Worm (Caenorhabditis elegans) whole organism, young adult: ENCODE data around the gene F35F11.2.

Experiments
- F22D6.2 ChIP-seq: sonication (generic microtip); optimal IDR thresholded peaks from 2 replicates; lab custom pipeline; 2016; ENCODE audit warnings: mild to moderate bottlenecking, missing genetic modification characterization, missing compliant biosample characterization
- Y95B8A.8 ChIP-seq: fragments of 200-800 bp; sonication (Bioruptor generic); IDR thresholded peaks from 2 replicates; pipeline ENCODE4 v1.3.6; 2022; ENCODE audit warnings: missing genetic modification reagents, missing genetic modification characterization, missing compliant biosample characterization
- aptf-2 ChIP-seq: fragments of 200-800 bp; sonication (Bioruptor generic); conservative IDR thresholded peaks from 2 replicates; pipeline ENCODE4 v1.3.6; 2022; ENCODE audit warnings: missing genetic modification reagents, missing genetic modification characterization, missing compliant biosample characterization
- bed-1 ChIP-seq: fragments of 200-800 bp; sonication (Bioruptor generic); IDR thresholded peaks from 2 replicates; pipeline ENCODE4 v1.3.6; 2022; ENCODE audit warnings: missing genetic modification reagents, missing genetic modification characterization, missing compliant biosample characterization
- nfyb-1 ChIP-seq: fragments of 200-800 bp; sonication (Bioruptor generic); IDR thresholded peaks from 2 replicates; pipeline ENCODE4 v1.3.6; 2022; ENCODE audit warnings: missing genetic modification reagents, missing genetic modification characterization, missing compliant biosample characterization
- pha-4 ChIP-seq: fragments of 150-350 bp; sonication (generic microtip); optimal IDR thresholded peaks from 2 replicates; lab custom pipeline; 2014; ENCODE audit warnings: missing biosample characterization, missing genetic modification reagents, missing genetic modification characterization
- snpc-4 ChIP-seq, 5 experiments: fragments of 150-350 bp in 1 of 5; sonication (generic microtip) in 4 of 5; optimal IDR thresholded peaks; 2 replicates each; lab custom pipeline; 2014 to 2018; ENCODE audit warnings: missing genetic modification characterization in 5 of 5, missing biosample characterization in 3 of 5, antibody characterized with exemption in 2 of 5, mild to moderate bottlenecking in 2 of 5, missing compliant biosample characterization in 2 of 5, missing genotype in 2 of 5, moderate library complexity in 2 of 5, missing genetic modification reagents in 1 of 5
- somi-1 ChIP-seq: fragments of 200-800 bp; sonication (Bioruptor generic); optimal IDR thresholded peaks from 2 replicates; lab custom pipeline; 2018; ENCODE audit warnings: mild to moderate bottlenecking, missing genetic modification characterization, missing compliant biosample characterization
- unc-62 ChIP-seq: fragments of 150-350 bp; optimal IDR thresholded peaks from 2 replicates; lab custom pipeline; 2014; ENCODE audit warnings: missing biosample characterization, missing genetic modification reagents, missing genetic modification characterization

- TF ChIP-seq F22D6.2 (no peak), pha-4 (tag; lab: Kevin White, UChicago) (no peak), unc-62 (GFP tag; lab: Kevin White, UChicago) (no peak), Y95B8A.8 (GFP tag; lab: Robert Waterston, UW) (no peak), somi-1 (GFP tag; lab: Kevin White, UChicago) (peak; percentile 72), aptf-2 (GFP tag; lab: Robert Waterston, UW) (no peak), bed-1 (GFP tag; lab: Robert Waterston, UW) (no peak), snpc-4 (GFP tag; optimal IDR thresholded peaks at IDR 0.05; lab: Kevin White, UChicago) (no peak), snpc-4 (tag; optimal IDR thresholded peaks at IDR 0.05; lab: Kevin White, UChicago) (peak in 1 of 4 experiments; percentile 10), nfyb-1 (GFP tag; lab: Robert Waterston, UW) (0 out of 2 replicates have a peak, but pooled peaks have one; percentile 57)
Observed at ce11 chrIV:4025923-4026322, 14.2 kb upstream of the F35F11.2 start.
